Fruit fly (Drosophila melanogaster) whole organism, prepupa: ENCODE data around the gene Smvt.

ENCODE experiments used
- CG10631 ChIP-seq: fragments of 200-800 bp; sonication (Bioruptor generic); optimal IDR thresholded peaks from 2 replicates; lab custom pipeline; 2016; ENCODE audit warnings: missing biosample characterization, missing genetic modification characterization
- CG10669 ChIP-seq: fragments of 200-800 bp; sonication (Bioruptor generic); optimal IDR thresholded peaks from 3 replicates; lab custom pipeline; 2018; ENCODE audit warnings: missing biosample characterization, mild to moderate bottlenecking, missing genetic modification characterization, moderate library complexity
- CG11294 ChIP-seq: fragments of 200-800 bp; sonication (Bioruptor generic); IDR thresholded peaks from 2 replicates; pipeline ENCODE4 v1.3.6; 2022; ENCODE audit warnings: missing biosample characterization, missing genetic modification characterization
- CG11902 ChIP-seq: fragments of 200-800 bp; sonication (Bioruptor generic); optimal IDR thresholded peaks from 3 replicates; lab custom pipeline; 2016; ENCODE audit warnings: missing biosample characterization, missing genetic modification characterization
- CG15336 ChIP-seq: fragments of 200-800 bp; sonication (Bioruptor generic); IDR thresholded peaks from 2 replicates; pipeline ENCODE4 v1.3.6; 2022; ENCODE audit warnings: missing biosample characterization, missing genetic modification characterization
- CG16779 ChIP-seq: fragments of 200-800 bp; sonication (Bioruptor generic); optimal IDR thresholded peaks from 3 replicates; lab custom pipeline; 2017; ENCODE audit warnings: missing biosample characterization, mild to moderate bottlenecking, missing genetic modification characterization
- CG3032 ChIP-seq: fragments of 200-800 bp; optimal IDR thresholded peaks from 2 replicates; lab custom pipeline; 2019; ENCODE audit warnings: missing biosample characterization, mild to moderate bottlenecking, missing genetic modification characterization, moderate library complexity
- CG32006 ChIP-seq: fragments of 200-800 bp; sonication (Bioruptor generic); optimal IDR thresholded peaks from 3 replicates; lab custom pipeline; 2017; ENCODE audit warnings: missing biosample characterization, mild to moderate bottlenecking, missing genetic modification characterization
- CG34406 ChIP-seq: fragments of 200-800 bp; sonication (Bioruptor generic); optimal IDR thresholded peaks from 3 replicates; lab custom pipeline; 2016; ENCODE audit warnings: missing biosample characterization, missing genetic modification characterization
- CG3919 ChIP-seq: fragments of 200-800 bp; sonication (Bioruptor generic); optimal IDR thresholded peaks from 3 replicates; lab custom pipeline; 2016; ENCODE audit warnings: missing biosample characterization, missing genetic modification characterization
- CG4318 ChIP-seq: fragments of 200-800 bp; sonication (Bioruptor generic); optimal IDR thresholded peaks from 3 replicates; lab custom pipeline; 2017; ENCODE audit warnings: missing biosample characterization, mild to moderate bottlenecking, missing genetic modification characterization
- CG6163 ChIP-seq: fragments of 200-800 bp; sonication (Bioruptor generic); IDR thresholded peaks from 3 replicates; pipeline ENCODE4 v1.3.6; 2022; ENCODE audit warnings: missing biosample characterization, missing genetic modification characterization
- CG6276 ChIP-seq: fragments of 200-800 bp; sonication (Bioruptor generic); optimal IDR thresholded peaks from 2 replicates; lab custom pipeline; 2017; ENCODE audit warnings: missing biosample characterization, mild to moderate bottlenecking, missing genetic modification characterization
- CG6792 ChIP-seq: fragments of 200-800 bp; sonication (Bioruptor generic); optimal IDR thresholded peaks from 3 replicates; lab custom pipeline; 2016; ENCODE audit warnings: missing biosample characterization, missing genetic modification characterization
- CG6808 ChIP-seq: fragments of 200-800 bp; sonication (Bioruptor generic); optimal IDR thresholded peaks from 3 replicates; lab custom pipeline; 2017; ENCODE audit warnings: missing biosample characterization, missing genetic modification characterization, mild to moderate bottlenecking, moderate library complexity, missing genetic modification reagents
- CG6854 ChIP-seq: fragments of 200-800 bp; sonication (Bioruptor generic); optimal IDR thresholded peaks from 2 replicates; lab custom pipeline; 2017; ENCODE audit warnings: missing biosample characterization, mild to moderate bottlenecking, missing genetic modification characterization
- CG8632 ChIP-seq: fragments of 200-800 bp; sonication (Bioruptor generic); optimal IDR thresholded peaks from 3 replicates; lab custom pipeline; 2016; ENCODE audit warnings: missing biosample characterization, missing genetic modification characterization
- CG9139 ChIP-seq: fragments of 200-800 bp; sonication (Bioruptor generic); optimal IDR thresholded peaks from 3 replicates; lab custom pipeline; 2017; ENCODE audit warnings: missing biosample characterization, mild to moderate bottlenecking, missing genetic modification characterization
- Eip75B ChIP-seq: fragments of 200-800 bp; sonication (Bioruptor generic); optimal IDR thresholded peaks from 3 replicates; lab custom pipeline; 2016; ENCODE audit warnings: missing biosample characterization, missing genetic modification characterization
- Eip78C ChIP-seq: fragments of 200-800 bp; sonication (Bioruptor generic); peaks from one replicate; lab custom pipeline; 2016; ENCODE audit warnings: missing biosample characterization, missing genetic modification characterization
- Eip93F ChIP-seq: fragments of 200-800 bp; sonication (Bioruptor generic); optimal IDR thresholded peaks from 2 replicates; lab custom pipeline; 2016; ENCODE audit warnings: missing biosample characterization, mild to moderate bottlenecking, missing genetic modification characterization
- Ets21C ChIP-seq: fragments of 200-800 bp; sonication (Bioruptor generic); optimal IDR thresholded peaks from 3 replicates; lab custom pipeline; 2016; ENCODE audit warnings: missing biosample characterization, missing genetic modification characterization
- Ets96B ChIP-seq: fragments of 200-800 bp; optimal IDR thresholded peaks from 2 replicates; lab custom pipeline; 2019; ENCODE audit warnings: missing biosample characterization, mild to moderate bottlenecking, missing genetic modification characterization, moderate library complexity
- Gug ChIP-seq: fragments of 200-800 bp; sonication (Bioruptor generic); IDR thresholded peaks from 2 replicates; pipeline ENCODE4 v1.3.6; 2022; ENCODE audit warnings: missing biosample characterization, missing genetic modification characterization
- Hr4 ChIP-seq: fragments of 200-800 bp; sonication (Bioruptor generic); optimal IDR thresholded peaks from 3 replicates; lab custom pipeline; 2016; ENCODE audit warnings: missing biosample characterization, missing genetic modification characterization
- Met ChIP-seq: fragments of 200-800 bp; sonication (Bioruptor generic); optimal IDR thresholded peaks from 3 replicates; lab custom pipeline; 2016; ENCODE audit warnings: missing biosample characterization, missing genetic modification characterization
- OdsH ChIP-seq: fragments of 200-800 bp; sonication (Bioruptor generic); optimal IDR thresholded peaks from 3 replicates; lab custom pipeline; 2016; ENCODE audit warnings: missing biosample characterization, missing genetic modification characterization
- Sox14 ChIP-seq: fragments of 200-800 bp; sonication (Bioruptor generic); optimal IDR thresholded peaks from 3 replicates; lab custom pipeline; 2016; ENCODE audit warnings: missing biosample characterization, missing genetic modification characterization
- Sox15 ChIP-seq: fragments of 200-800 bp; sonication (Bioruptor generic); optimal IDR thresholded peaks from 3 replicates; lab custom pipeline; 2016; ENCODE audit warnings: missing biosample characterization, missing genetic modification characterization
- achi ChIP-seq: fragments of 200-800 bp; sonication (Bioruptor generic); optimal IDR thresholded peaks from 3 replicates; lab custom pipeline; 2016; ENCODE audit warnings: missing biosample characterization, missing genetic modification characterization
- acj6 ChIP-seq: fragments of 200-800 bp; sonication (Bioruptor generic); optimal IDR thresholded peaks from 3 replicates; lab custom pipeline; 2016; ENCODE audit warnings: missing biosample characterization, missing genetic modification characterization
- cyc ChIP-seq: fragments of 200-800 bp; sonication (Bioruptor generic); optimal IDR thresholded peaks from 3 replicates; lab custom pipeline; 2016; ENCODE audit warnings: missing biosample characterization, missing genetic modification characterization
- dac ChIP-seq: fragments of 200-800 bp; sonication (Bioruptor generic); optimal IDR thresholded peaks from 2 replicates; lab custom pipeline; 2017; ENCODE audit warnings: missing biosample characterization, mild to moderate bottlenecking, missing genetic modification characterization
- dsx ChIP-seq: fragments of 200-800 bp; optimal IDR thresholded peaks from 3 replicates; lab custom pipeline; 2019; ENCODE audit warnings: missing biosample characterization, mild to moderate bottlenecking, missing genetic modification characterization, moderate library complexity; ENCODE audit not compliant: poor library complexity, severe bottlenecking
- eg ChIP-seq: fragments of 200-800 bp; sonication (Bioruptor generic); IDR thresholded peaks from 3 replicates; pipeline ENCODE4 v1.3.6; 2022; ENCODE audit warnings: missing biosample characterization, missing genetic modification characterization
- fkh ChIP-seq: fragments of 200-800 bp; sonication (Bioruptor generic); optimal IDR thresholded peaks from 3 replicates; lab custom pipeline; 2017; ENCODE audit warnings: missing biosample characterization, mild to moderate bottlenecking, missing genetic modification characterization, moderate library complexity
- lz ChIP-seq: fragments of 200-800 bp; sonication (Bioruptor generic); optimal IDR thresholded peaks from 3 replicates; lab custom pipeline; 2016; ENCODE audit warnings: missing biosample characterization, missing genetic modification characterization
- pdm3 ChIP-seq: fragments of 200-800 bp; sonication (Bioruptor generic); optimal IDR thresholded peaks from 3 replicates; lab custom pipeline; 2016; ENCODE audit warnings: missing biosample characterization, missing genetic modification characterization
- salr ChIP-seq, 2 experiments: fragments of 200-800 bp; sonication (Bioruptor generic); optimal IDR thresholded peaks; 3 replicates each; lab custom pipeline; 2016 to 2018; ENCODE audit warnings: missing biosample characterization in 2 of 2, missing genetic modification characterization in 2 of 2, mild to moderate bottlenecking in 1 of 2
- spab ChIP-seq: fragments of 200-800 bp; sonication (Bioruptor generic); optimal IDR thresholded peaks from 2 replicates; lab custom pipeline; 2017; ENCODE audit warnings: missing biosample characterization, mild to moderate bottlenecking, missing genetic modification characterization, missing genetic modification reagents
- ss ChIP-seq, 2 experiments: fragments of 200-800 bp; sonication (Bioruptor generic); optimal IDR thresholded peaks; 2 replicates in 1 of 2; 3 replicates in 1 of 2; lab custom pipeline; 2017 to 2018; ENCODE audit warnings: mild to moderate bottlenecking in 2 of 2, missing biosample characterization in 2 of 2, missing genetic modification characterization in 2 of 2, moderate library complexity in 1 of 2
- topi ChIP-seq: fragments of 200-800 bp; sonication (Bioruptor generic); optimal IDR thresholded peaks from 3 replicates; lab custom pipeline; 2016; ENCODE audit warnings: missing biosample characterization, missing genetic modification characterization

Smvt gene

DNA sequence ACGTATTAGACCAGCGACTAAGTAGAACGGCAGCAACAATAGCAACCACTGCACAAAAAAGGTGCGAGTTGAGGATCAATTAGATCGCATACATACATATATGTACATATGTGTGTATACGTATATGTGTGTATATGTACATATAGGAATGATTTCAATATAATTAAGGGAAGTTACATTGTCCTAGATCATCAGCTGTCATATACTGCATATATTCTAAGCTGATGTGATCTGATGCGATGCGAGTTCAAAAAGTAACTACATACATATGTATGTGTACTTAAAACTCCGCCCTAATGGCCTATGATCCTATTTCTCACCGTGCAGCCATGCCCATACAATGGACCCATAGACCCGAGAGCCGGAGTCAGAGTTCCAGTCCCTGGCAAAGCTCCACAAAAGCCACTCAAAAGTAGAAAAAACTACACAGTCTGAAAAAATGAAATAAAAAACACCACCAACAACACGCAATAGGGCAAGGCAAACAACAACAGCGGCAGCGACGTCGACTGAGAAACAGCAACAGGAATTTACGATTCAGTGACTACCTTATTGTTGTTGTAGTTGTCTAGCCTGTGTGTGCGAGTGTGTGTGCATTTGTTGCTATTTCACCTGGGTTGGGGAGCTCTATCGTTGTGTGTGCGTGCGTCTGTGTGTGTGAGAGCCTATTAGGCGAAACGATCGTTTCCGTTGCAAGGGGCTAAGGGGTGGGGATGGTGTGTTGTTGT is 38.0 kb downstream of the Smvt start (continued):
- TF ChIP-seq Eip75B (GFP tag; lab: Kevin White, UChicago) (peak; percentile 36), dac (peak; percentile 33), CG10631 (GFP tag; lab: Kevin White, UChicago) (peak; percentile 67), CG6276 (GFP tag; lab: Kevin White, UChicago) (peak; percentile 66), CG11294 (GFP tag; lab: Robert Waterston, UW) (peak; percentile 40; the same call in 1 of the 2 replicates), CG6792 (GFP tag; lab: Kevin White, UChicago) (no peak), lz (GFP tag; lab: Kevin White, UChicago) (no peak), CG3032 (peak; percentile 9), OdsH (GFP tag; lab: Kevin White, UChicago) (peak; percentile 40), Ets96B (tag; lab: Kevin White, UChicago) (no peak), CG16779 (tag; lab: Kevin White, UChicago) (peak; percentile 20), spab (GFP tag; lab: Kevin White, UChicago) (no peak), dsx (GFP tag; lab: Kevin White, UChicago) (no peak), Ets21C (GFP tag; lab: Kevin White, UChicago) (no peak), CG32006 (GFP tag; lab: Kevin White, UChicago) (peak; percentile 77), CG6854 (GFP tag; lab: Kevin White, UChicago) (no peak), Eip78C (GFP tag; lab: Kevin White, UChicago) (peak; percentile 85), CG34406 (GFP tag; lab: Kevin White, UChicago) (no peak), CG4318 (peak; percentile 51), Sox14 (GFP tag; lab: Kevin White, UChicago) (peak; percentile 63), salr (GFP tag; optimal IDR thresholded peaks at IDR 0.05; lab: Kevin White, UChicago) (peak in 1 of 2 experiments; percentile 72)

DNA sequence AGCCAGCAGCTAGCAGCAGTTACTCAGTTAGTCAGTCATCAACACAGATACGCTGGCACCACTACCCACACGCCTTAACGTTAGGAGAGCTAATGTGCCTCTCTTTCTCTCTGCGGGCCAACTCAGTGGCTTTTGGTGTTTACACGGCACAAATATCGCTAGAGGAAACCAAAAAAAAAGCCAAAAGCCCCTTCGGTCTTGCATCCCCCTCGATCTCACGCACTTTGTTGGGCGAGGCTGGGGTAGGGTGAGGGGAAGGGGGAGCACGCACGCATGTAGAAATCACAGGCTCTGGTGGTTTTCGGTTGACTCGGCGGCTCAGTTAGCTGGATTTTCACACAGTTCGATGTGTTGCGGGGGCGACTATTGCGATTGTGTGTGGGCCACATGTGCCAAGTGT is 39.4 kb downstream of the Smvt start:
- no peak for TF ChIP-seq Hr4 (GFP tag; lab: Kevin White, UChicago)
- TF ChIP-seq CG9139: no peak
- no peak for TF ChIP-seq CG6792 (GFP tag; lab: Kevin White, UChicago)
- no peak for TF ChIP-seq CG4318
- 0 out of 3 replicates have a peak, but pooled peaks have one; percentile 23 for TF ChIP-seq CG6163 (GFP tag; lab: Robert Waterston, UW)
- peak; percentile 95 for TF ChIP-seq fkh
- no peak for TF ChIP-seq Eip93F
- no peak for TF ChIP-seq dsx (GFP tag; lab: Kevin White, UChicago)
- TF ChIP-seq CG6276 (GFP tag; lab: Kevin White, UChicago): no peak
- TF ChIP-seq CG8632: no peak
- TF ChIP-seq CG15336 (GFP tag; lab: Robert Waterston, UW): peak; percentile 23; the same call in 1 of the 2 replicates
- no peak for TF ChIP-seq acj6
- no peak for TF ChIP-seq CG11902 (GFP tag; lab: Kevin White, UChicago)
- no peak for TF ChIP-seq CG10669 (GFP tag; lab: Kevin White, UChicago)
- no peak for TF ChIP-seq Met (GFP tag; lab: Kevin White, UChicago)
- TF ChIP-seq topi (GFP tag; lab: Kevin White, UChicago): no peak
- TF ChIP-seq achi (GFP tag; lab: Kevin White, UChicago): no peak
- TF ChIP-seq, all 60 proteins: peak for 3

DNA sequence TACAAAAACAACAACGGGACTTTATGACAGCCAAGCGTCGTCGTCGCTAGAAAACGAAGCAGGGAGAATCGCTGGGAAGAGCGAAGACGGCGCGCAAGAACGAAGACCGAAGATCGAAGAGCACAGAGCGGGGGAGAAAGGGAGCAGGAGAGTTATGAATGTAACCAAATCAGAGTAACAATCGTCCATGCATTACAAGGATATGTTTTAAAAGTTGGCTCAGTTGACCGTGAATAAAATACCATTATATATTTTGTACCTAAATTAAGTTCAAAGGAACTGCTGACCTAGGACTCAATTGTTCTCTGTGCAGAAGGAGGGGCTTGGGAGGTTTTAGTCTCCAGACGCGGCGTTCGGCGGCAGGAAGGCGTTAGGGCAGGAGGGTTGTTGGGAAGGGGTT is 39.9 kb downstream of the Smvt start:
- TF ChIP-seq Sox14 (GFP tag; lab: Kevin White, UChicago) (no peak), CG32006 (GFP tag; lab: Kevin White, UChicago) (peak; percentile 51), CG3032 (no peak), salr (GFP tag; optimal IDR thresholded peaks at IDR 0.05; lab: Kevin White, UChicago) (peak in 1 of 2 experiments; percentile 2)

DNA sequence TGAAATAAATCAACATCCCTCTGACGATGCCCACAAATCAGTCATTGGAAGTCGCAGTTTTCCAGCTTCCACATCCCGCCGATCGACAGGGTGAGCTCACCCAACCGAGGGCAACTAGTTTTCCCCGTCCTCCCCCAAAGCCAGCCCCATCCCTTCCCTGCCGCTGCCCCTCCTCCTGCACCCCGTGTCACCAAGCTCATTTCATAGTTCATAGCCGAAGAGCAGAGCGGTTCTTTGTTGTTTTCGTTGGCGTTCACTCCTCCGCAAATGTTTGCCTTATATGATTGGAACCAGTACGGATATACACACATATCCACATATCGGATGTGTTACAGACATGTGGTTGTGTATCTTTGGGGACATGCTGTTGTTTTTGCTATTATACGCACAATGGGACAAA is 41.3 kb downstream of the Smvt start:
- TF ChIP-seq ss (GFP tag; optimal IDR thresholded peaks at IDR 0.05; lab: Kevin White, UChicago) (no peak), Sox15 (GFP tag; lab: Kevin White, UChicago) (no peak), Met (GFP tag; lab: Kevin White, UChicago) (no peak), CG8632 (no peak), pdm3 (no peak), CG3919 (GFP tag; lab: Kevin White, UChicago) (no peak), fkh (peak; percentile 4), CG15336 (GFP tag; lab: Robert Waterston, UW) (0 out of 2 replicates have a peak, but pooled peaks have one; percentile 10), spab (GFP tag; lab: Kevin White, UChicago) (no peak), eg (GFP tag; lab: Robert Waterston, UW) (no peak), CG9139 (no peak), CG16779 (tag; lab: Kevin White, UChicago) (no peak), lz (GFP tag; lab: Kevin White, UChicago) (no peak), CG6808 (peak; percentile 1), cyc (GFP tag; lab: Kevin White, UChicago) (no peak), CG3032 (no peak), Ets96B (tag; lab: Kevin White, UChicago) (no peak), dsx (GFP tag; lab: Kevin White, UChicago) (peak; percentile 10), Gug (GFP tag; lab: Robert Waterston, UW) (no peak)
